Fruit fly (Drosophila melanogaster) whole organism, embryonic: ENCODE measurements around the gene TyrRII.

Experiments
- CG1024 ChIP-seq: fragments of 200-800 bp; sonication (Bioruptor generic); IDR thresholded peaks from 2 replicates; pipeline ENCODE4 v1.3.6; 2022; ENCODE audit warnings: missing biosample characterization, missing genetic modification characterization
- CG10543 ChIP-seq: fragments of 200-800 bp; sonication (Bioruptor generic); optimal IDR thresholded peaks from 3 replicates; lab custom pipeline; 2017; ENCODE audit warnings: missing biosample characterization, mild to moderate bottlenecking, missing genetic modification characterization, moderate library complexity
- CG12155 ChIP-seq: fragments of 200-800 bp; sonication (Bioruptor generic); optimal IDR thresholded peaks from 3 replicates; lab custom pipeline; 2016; ENCODE audit warnings: missing biosample characterization, missing genetic modification characterization
- CG13296 ChIP-seq: fragments of 200-800 bp; sonication (Bioruptor generic); optimal IDR thresholded peaks from 3 replicates; lab custom pipeline; 2018; ENCODE audit warnings: missing biosample characterization, mild to moderate bottlenecking, missing genetic modification characterization
- CG16863 ChIP-seq: fragments of 200-800 bp; sonication (Bioruptor generic); optimal IDR thresholded peaks from 3 replicates; lab custom pipeline; 2016; ENCODE audit warnings: missing biosample characterization, missing genetic modification characterization
- CG17385 ChIP-seq: fragments of 200-800 bp; sonication (Bioruptor generic); optimal IDR thresholded peaks from 3 replicates; lab custom pipeline; 2018; ENCODE audit warnings: missing biosample characterization, mild to moderate bottlenecking, missing genetic modification characterization
- CG17612 ChIP-seq: fragments of 200-800 bp; sonication (Bioruptor generic); IDR thresholded peaks from 2 replicates; pipeline ENCODE4 v1.3.6; 2022; ENCODE audit warnings: missing biosample characterization, missing genetic modification characterization
- CG1792 ChIP-seq: fragments of 200-800 bp; sonication (Bioruptor generic); optimal IDR thresholded peaks from 2 replicates; lab custom pipeline; 2016; ENCODE audit warnings: missing biosample characterization, missing genetic modification characterization
- CG18011 ChIP-seq: fragments of 200-800 bp; sonication (Bioruptor generic); optimal IDR thresholded peaks from 2 replicates; lab custom pipeline; 2017; ENCODE audit warnings: missing biosample characterization, missing genetic modification characterization, mild to moderate bottlenecking, moderate library complexity, missing genotype
- CG2120 ChIP-seq: fragments of 200-800 bp; sonication (Bioruptor generic); optimal IDR thresholded peaks from 3 replicates; lab custom pipeline; 2016; ENCODE audit warnings: missing biosample characterization, missing genetic modification characterization
- CG31441 ChIP-seq: fragments of 200-800 bp; sonication (Bioruptor generic); IDR thresholded peaks from 2 replicates; pipeline ENCODE4 v1.3.6; 2022; ENCODE audit warnings: missing biosample characterization, missing genetic modification characterization
- CG32767 ChIP-seq: fragments of 200-800 bp; sonication (Bioruptor generic); IDR thresholded peaks from 2 replicates; pipeline ENCODE4 v1.3.6; 2022; ENCODE audit warnings: missing biosample characterization, missing genetic modification characterization
- CG34422 ChIP-seq: fragments of 200-800 bp; sonication (Bioruptor generic); IDR thresholded peaks from 3 replicates; pipeline ENCODE4 v1.3.6; 2022; ENCODE audit warnings: missing biosample characterization, missing genetic modification characterization
- CG43689 ChIP-seq: fragments of 200-800 bp; sonication (Bioruptor generic); IDR thresholded peaks from 2 replicates; pipeline ENCODE4 v1.3.6; 2022; ENCODE audit warnings: missing biosample characterization, missing genetic modification characterization
- CG5953 ChIP-seq: fragments of 200-800 bp; sonication (Bioruptor generic); IDR thresholded peaks from 2 replicates; pipeline ENCODE4 v1.3.6; 2022; ENCODE audit warnings: missing biosample characterization, missing genetic modification characterization
- CG7745 ChIP-seq: fragments of 200-800 bp; sonication (Bioruptor generic); optimal IDR thresholded peaks from 2 replicates; lab custom pipeline; 2018; ENCODE audit warnings: missing biosample characterization, mild to moderate bottlenecking, missing genetic modification characterization, moderate library complexity
- CG7987 ChIP-seq: fragments of 200-800 bp; sonication (Bioruptor generic); optimal IDR thresholded peaks from 2 replicates; lab custom pipeline; 2018; ENCODE audit warnings: missing biosample characterization, mild to moderate bottlenecking, missing genetic modification characterization, moderate library complexity
- CG9817 ChIP-seq: fragments of 200-800 bp; sonication (Bioruptor generic); optimal IDR thresholded peaks from 2 replicates; lab custom pipeline; 2018; ENCODE audit warnings: missing biosample characterization, mild to moderate bottlenecking, missing genetic modification characterization, moderate library complexity
- CG9876 ChIP-seq: fragments of 200-800 bp; sonication (Bioruptor generic); optimal IDR thresholded peaks from 2 replicates; lab custom pipeline; 2016; ENCODE audit warnings: missing biosample characterization, missing genetic modification characterization
- Deaf1 ChIP-seq: fragments of 200-800 bp; optimal IDR thresholded peaks from 3 replicates; lab custom pipeline; 2019; ENCODE audit warnings: missing biosample characterization, mild to moderate bottlenecking, missing genetic modification characterization, moderate library complexity
- Dip3 ChIP-seq: fragments of 200-800 bp; sonication (Bioruptor generic); optimal IDR thresholded peaks from 3 replicates; lab custom pipeline; 2016; ENCODE audit warnings: missing biosample characterization, missing genetic modification characterization
- Dll ChIP-seq: fragments of 200-800 bp; sonication (Bioruptor generic); IDR thresholded peaks from 4 replicates; pipeline ENCODE4 v1.3.6; 2022; ENCODE audit warnings: missing biosample characterization, missing genetic modification characterization; ENCODE audit not compliant: partially characterized antibody
- E2f2 ChIP-seq: fragments of 200-800 bp; sonication (Bioruptor generic); IDR thresholded peaks from 2 replicates; pipeline ENCODE4 v1.3.6; 2022; ENCODE audit warnings: missing biosample characterization, missing genetic modification characterization
- Ets97D ChIP-seq: fragments of 200-800 bp; sonication (Bioruptor generic); optimal IDR thresholded peaks from 3 replicates; lab custom pipeline; 2016; ENCODE audit warnings: missing biosample characterization, missing genetic modification characterization
- Hsf ChIP-seq: fragments of 200-800 bp; sonication (Bioruptor generic); optimal IDR thresholded peaks from 3 replicates; lab custom pipeline; 2016; ENCODE audit warnings: missing biosample characterization, missing genetic modification characterization
- Lhr ChIP-seq: fragments of 200-800 bp; sonication (Bioruptor generic); optimal IDR thresholded peaks from 3 replicates; lab custom pipeline; 2017; ENCODE audit warnings: mild to moderate bottlenecking, missing biosample characterization, missing genetic modification reagents, missing genetic modification characterization
- MTF-1 ChIP-seq: fragments of 200-800 bp; sonication (Bioruptor generic); optimal IDR thresholded peaks from 2 replicates; lab custom pipeline; 2018; ENCODE audit warnings: missing biosample characterization, mild to moderate bottlenecking, missing genetic modification characterization, borderline replicate concordance
- NfI ChIP-seq: fragments of 200-800 bp; sonication (Bioruptor generic); optimal IDR thresholded peaks from 3 replicates; lab custom pipeline; 2018; ENCODE audit warnings: missing biosample characterization, mild to moderate bottlenecking, missing genetic modification characterization, moderate library complexity
- Oli ChIP-seq: fragments of 200-800 bp; sonication (Bioruptor generic); optimal IDR thresholded peaks from 2 replicates; lab custom pipeline; 2018; ENCODE audit warnings: missing biosample characterization, mild to moderate bottlenecking, missing genetic modification characterization, moderate library complexity
- Opbp ChIP-seq: fragments of 200-800 bp; sonication (Bioruptor generic); IDR thresholded peaks from 3 replicates; pipeline ENCODE4 v1.3.6; 2022; ENCODE audit warnings: missing biosample characterization, missing genetic modification characterization; ENCODE audit not compliant: partially characterized antibody
- Ptx1 ChIP-seq: fragments of 200-800 bp; sonication (Bioruptor generic); IDR thresholded peaks from 2 replicates; pipeline ENCODE4 v1.3.6; 2022; ENCODE audit warnings: missing biosample characterization, missing genetic modification characterization
- Six4 ChIP-seq: fragments of 200-800 bp; sonication (Bioruptor generic); optimal IDR thresholded peaks from 2 replicates; lab custom pipeline; 2016; ENCODE audit warnings: missing biosample characterization, missing genetic modification characterization
- TFAM ChIP-seq: fragments of 200-800 bp; sonication (Bioruptor generic); optimal IDR thresholded peaks from 2 replicates; lab custom pipeline; 2017; ENCODE audit warnings: missing biosample characterization, missing genetic modification characterization, inconsistent platforms
- Taf1 ChIP-seq: fragments of 200-800 bp; sonication (Bioruptor generic); IDR thresholded peaks from 2 replicates; pipeline ENCODE4 v1.3.6; 2022; ENCODE audit warnings: missing biosample characterization, missing genetic modification characterization
- abd-A ChIP-seq: fragments of 200-800 bp; sonication (Bioruptor generic); optimal IDR thresholded peaks from 3 replicates; lab custom pipeline; 2019; ENCODE audit warnings: missing biosample characterization, mild to moderate bottlenecking, missing genetic modification characterization, moderate library complexity
- bsh ChIP-seq, 2 experiments: fragments of 200-800 bp; sonication (Bioruptor generic); optimal IDR thresholded peaks; 2 replicates each; lab custom pipeline; 2017 to 2018; ENCODE audit warnings: mild to moderate bottlenecking in 2 of 2, missing biosample characterization in 2 of 2, missing genetic modification characterization in 2 of 2, moderate library complexity in 1 of 2
- chif ChIP-seq, 2 experiments: fragments of 200-800 bp; sonication (Bioruptor generic); optimal IDR thresholded peaks; 3 replicates each; lab custom pipeline; 2016; ENCODE audit warnings: missing biosample characterization in 2 of 2, missing genetic modification characterization in 2 of 2
- danr ChIP-seq: fragments of 200-800 bp; sonication (Bioruptor generic); IDR thresholded peaks from 2 replicates; pipeline ENCODE4 v1.3.6; 2022; ENCODE audit warnings: missing biosample characterization, missing genetic modification characterization
- eyg ChIP-seq: fragments of 200-800 bp; sonication (Bioruptor generic); optimal IDR thresholded peaks from 3 replicates; lab custom pipeline; 2016; ENCODE audit warnings: missing biosample characterization, missing genetic modification characterization
- gcm ChIP-seq: fragments of 200-800 bp; sonication (Bioruptor generic); optimal IDR thresholded peaks from 2 replicates; lab custom pipeline; 2019; ENCODE audit warnings: missing biosample characterization, mild to moderate bottlenecking, missing genetic modification characterization, moderate library complexity
- ken ChIP-seq: fragments of 200-800 bp; sonication (Bioruptor generic); IDR thresholded peaks from 3 replicates; pipeline ENCODE4 v1.3.6; 2022; ENCODE audit warnings: missing biosample characterization, missing genetic modification characterization
- p53 ChIP-seq: fragments of 200-800 bp; sonication (Bioruptor generic); optimal IDR thresholded peaks from 2 replicates; lab custom pipeline; 2016; ENCODE audit warnings: missing biosample characterization, missing genetic modification characterization
- phol ChIP-seq: fragments of 200-800 bp; sonication (Bioruptor generic); optimal IDR thresholded peaks from 3 replicates; lab custom pipeline; 2018; ENCODE audit warnings: missing biosample characterization, mild to moderate bottlenecking, missing genetic modification characterization, moderate library complexity
- sens ChIP-seq: fragments of 200-800 bp; sonication (Bioruptor generic); peaks from one replicate; lab custom pipeline; 2016; ENCODE audit warnings: missing biosample characterization, missing genetic modification characterization
- seq ChIP-seq: fragments of 200-800 bp; sonication (Bioruptor generic); IDR thresholded peaks from 2 replicates; pipeline ENCODE4 v1.3.6; 2022; ENCODE audit warnings: missing biosample characterization, missing genetic modification characterization
- so ChIP-seq: fragments of 200-800 bp; sonication (Bioruptor generic); IDR thresholded peaks from 3 replicates; pipeline ENCODE4 v1.3.6; 2022; ENCODE audit warnings: missing biosample characterization, missing genetic modification characterization
- tna ChIP-seq: fragments of 200-800 bp; sonication (Bioruptor generic); IDR thresholded peaks from 2 replicates; pipeline ENCODE4 v1.3.6; 2022; ENCODE audit warnings: missing biosample characterization, missing genetic modification characterization; ENCODE audit not compliant: partially characterized antibody
- trem ChIP-seq: fragments of 200-800 bp; optimal IDR thresholded peaks from 3 replicates; lab custom pipeline; 2019; ENCODE audit warnings: missing biosample characterization, mild to moderate bottlenecking, missing genetic modification characterization, moderate library complexity
- ttk ChIP-seq: fragments of 200-800 bp; sonication (Bioruptor generic); IDR thresholded peaks from 2 replicates; pipeline ENCODE4 v2.1.2; 2022; ENCODE audit warnings: missing biosample characterization, missing genetic modification characterization
- zf30C ChIP-seq: fragments of 200-800 bp; sonication (Bioruptor generic); optimal IDR thresholded peaks from 3 replicates; lab custom pipeline; 2018; ENCODE audit warnings: missing biosample characterization, mild to moderate bottlenecking, missing genetic modification characterization

The TyrRII gene

dm6 chr3R:17700488-17701130, 35.8 kb upstream of the TyrRII start (continued):
- TF ChIP-seq TFAM (GFP tag; lab: Kevin White, UChicago): peak; percentile 57
- peak; percentile 98 for TF ChIP-seq ttk
- TF ChIP-seq CG34422 (GFP tag; lab: Robert Waterston, UW): peak; percentile 98
- TF ChIP-seq CG9876 (GFP tag; lab: Kevin White, UChicago): peak; percentile 16
- no peak for TF ChIP-seq zf30C (GFP tag; lab: Kevin White, UChicago)
- peak; percentile 99 for TF ChIP-seq Ptx1
- peak; percentile 97 for TF ChIP-seq sens
- no peak for TF ChIP-seq Dll (GFP tag; lab: Robert Waterston, UW)
- TF ChIP-seq CG32767 (GFP tag; lab: Robert Waterston, UW): peak; percentile 98
- TF ChIP-seq CG12155 (GFP tag; lab: Kevin White, UChicago): peak; percentile 96
- TF ChIP-seq phol: peak; percentile 97
- peak; percentile 77 for TF ChIP-seq Dip3 (GFP tag; lab: Kevin White, UChicago)
- TF ChIP-seq CG18011: peak; percentile 88
- TF ChIP-seq abd-A (tag; lab: Kevin White, UChicago): peak; percentile 94
- peak; percentile 62 for TF ChIP-seq Ets97D (GFP tag; lab: Kevin White, UChicago)
- TF ChIP-seq CG7987 (GFP tag; lab: Kevin White, UChicago): peak; percentile 91
- TF ChIP-seq chif (GFP tag; optimal IDR thresholded peaks at IDR 0.05; lab: Kevin White, UChicago): peak; percentile 43 to 78
- no peak for TF ChIP-seq Lhr (GFP tag; lab: Kevin White, UChicago)
- peak; percentile 99 for TF ChIP-seq so (GFP tag; lab: Robert Waterston, UW)
- peak; percentile 91 for TF ChIP-seq MTF-1
- TF ChIP-seq p53 (GFP tag; lab: Kevin White, UChicago): peak; percentile 19
- peak; percentile 56 for TF ChIP-seq eyg (GFP tag; lab: Kevin White, UChicago)
- peak; percentile 81 for TF ChIP-seq CG16863 (GFP tag; lab: Kevin White, UChicago)
- peak; percentile 95 for TF ChIP-seq CG5953 (GFP tag; lab: Robert Waterston, UW)
- TF ChIP-seq CG13296 (GFP tag; lab: Kevin White, UChicago): peak; percentile 99
- peak; percentile 96 for TF ChIP-seq CG43689
- peak; percentile 91 for TF ChIP-seq ken
- TF ChIP-seq CG17385 (GFP tag; lab: Kevin White, UChicago): peak; percentile 98
- TF ChIP-seq CG7745 (tag; lab: Kevin White, UChicago): no peak
- TF ChIP-seq CG1792: peak; percentile 40
- TF ChIP-seq Oli: peak; percentile 99
- TF ChIP-seq Opbp (GFP tag; lab: Robert Waterston, UW): 0 out of 3 replicates have a peak, but pooled peaks have one; percentile 26
- TF ChIP-seq gcm (GFP tag; lab: Kevin White, UChicago): peak; percentile 99
- TF ChIP-seq trem: peak; percentile 96
- peak; percentile 98 for TF ChIP-seq NfI (GFP tag; lab: Kevin White, UChicago)
- peak; percentile 100 for TF ChIP-seq CG10543 (GFP tag; lab: Kevin White, UChicago)
- TF ChIP-seq CG17612: peak; percentile 94
- peak; percentile 96 for TF ChIP-seq Taf1
- TF ChIP-seq tna (GFP tag; lab: Robert Waterston, UW): peak; percentile 28; the same call in 1 of the 2 replicates
- peak; percentile 85 for TF ChIP-seq Hsf
- peak; percentile 85 for TF ChIP-seq CG1024
- TF ChIP-seq Deaf1 (tag; lab: Kevin White, UChicago): peak; percentile 95
- peak; percentile 99 for TF ChIP-seq CG9817
- TF ChIP-seq Six4: peak; percentile 96
- TF ChIP-seq seq (GFP tag; lab: Robert Waterston, UW): peak; percentile 98
- peak; percentile 88 for TF ChIP-seq E2f2 (GFP tag; lab: Robert Waterston, UW)
- peak; percentile 96 for TF ChIP-seq danr (GFP tag; lab: Robert Waterston, UW)
- TF ChIP-seq CG2120 (GFP tag; lab: Kevin White, UChicago): peak; percentile 96
- peak; percentile 95 to 99 for TF ChIP-seq bsh (GFP tag; optimal IDR thresholded peaks at IDR 0.05; lab: Kevin White, UChicago)
- peak; percentile 99 for TF ChIP-seq CG31441 (GFP tag; lab: Robert Waterston, UW)
